Worm (Caenorhabditis elegans): ENCODE data around the gene fbxb-51.

fbxb-51 gene

ce11 chrII:1550501-1550900 lies at the start of gene fbxb-51, which contains the start of gene fbxb-52:
fbxb-51 (plus strand) TSS chrII:1550712.
fbxb-52 (minus strand) TSS chrII:1550601.
- no peak for TF ChIP-seq blmp-1 (tag; optimal IDR thresholded peaks at IDR 0.05; ENCODE audit: insufficient read depth)
- no peak for TF ChIP-seq ztf-11 (tag; optimal IDR thresholded peaks at IDR 0.05)
- no peak for TF ChIP-seq unc-62 (GFP tag; optimal IDR thresholded peaks at IDR 0.05)
- TF ChIP-seq elt-3 (tag; optimal IDR thresholded peaks at IDR 0.05): no peak
- TF ChIP-seq ZK546.5 (tag; optimal IDR thresholded peaks at IDR 0.05): no peak
- TF ChIP-seq ztf-4 (tag; optimal IDR thresholded peaks at IDR 0.05): no peak
- TF ChIP-seq gmeb-1 (tag; optimal IDR thresholded peaks at IDR 0.05): no peak
- TF ChIP-seq alr-1 (tag; optimal IDR thresholded peaks at IDR 0.05): no peak
- no peak for TF ChIP-seq nhr-129 (tag; optimal IDR thresholded peaks at IDR 0.05)
- TF ChIP-seq lin-11 (tag; optimal IDR thresholded peaks at IDR 0.05): no peak
- no peak for TF ChIP-seq crh-2 (tag; optimal IDR thresholded peaks at IDR 0.05)
- no peak for TF ChIP-seq nhr-25 (tag; optimal IDR thresholded peaks at IDR 0.05)
- TF ChIP-seq mbf-1 (tag; optimal IDR thresholded peaks at IDR 0.05): no peak
- TF ChIP-seq skn-1 (tag; optimal IDR thresholded peaks at IDR 0.05): no peak
- TF ChIP-seq peb-1 (tag; optimal IDR thresholded peaks at IDR 0.05): no peak
- TF ChIP-seq unc-39 (tag; optimal IDR thresholded peaks at IDR 0.05): no peak
- TF ChIP-seq nhr-12 (tag; optimal IDR thresholded peaks at IDR 0.05): no peak
- TF ChIP-seq ztf-1 (GFP tag; conservative IDR thresholded peaks at IDR 0.05): no peak
- TF ChIP-seq nhr-6 (tag; optimal IDR thresholded peaks at IDR 0.05): no peak

ce11 chrII:1500959-1501358 lies 49.6 kb upstream of the fbxb-51 start:
- TF ChIP-seq unc-39 (tag; optimal IDR thresholded peaks at IDR 0.05) (no peak), nhr-129 (tag; optimal IDR thresholded peaks at IDR 0.05) (no peak), nhr-25 (tag; optimal IDR thresholded peaks at IDR 0.05) (no peak), ztf-1 (GFP tag; conservative IDR thresholded peaks at IDR 0.05) (no peak), nhr-237 (tag; optimal IDR thresholded peaks at IDR 0.05) (no peak), nhr-12 (tag; optimal IDR thresholded peaks at IDR 0.05) (no peak), unc-55 (GFP tag; optimal IDR thresholded peaks at IDR 0.05) (no peak), Y55F3AM.14 (GFP tag; optimal IDR thresholded peaks at IDR 0.05) (no peak), lin-13 (GFP tag; optimal IDR thresholded peaks at IDR 0.05) (no peak), nhr-21 (tag; optimal IDR thresholded peaks at IDR 0.05) (no peak), ceh-16 (tag; optimal IDR thresholded peaks at IDR 0.05) (no peak), mdl-1 (tag; optimal IDR thresholded peaks at IDR 0.05) (no peak), sma-3 (GFP tag; optimal IDR thresholded peaks at IDR 0.05) (no peak), unc-62 (GFP tag; optimal IDR thresholded peaks at IDR 0.05) (no peak), sem-4 (tag; optimal IDR thresholded peaks at IDR 0.05) (no peak), C34F6.9 (tag; optimal IDR thresholded peaks at IDR 0.05) (no peak), lsy-2 (tag; optimal IDR thresholded peaks at IDR 0.05) (no peak), nhr-10 (tag; optimal IDR thresholded peaks at IDR 0.05) (no peak)

- TF ChIP-seq nhr-237 (tag; optimal IDR thresholded peaks at IDR 0.05): no peak
- TF ChIP-seq blmp-1 (tag; optimal IDR thresholded peaks at IDR 0.05; ENCODE audit: insufficient read depth): no peak
- TF ChIP-seq ztf-4 (tag; optimal IDR thresholded peaks at IDR 0.05): peak; percentile 4
- TF ChIP-seq lin-11 (tag; optimal IDR thresholded peaks at IDR 0.05): no peak
- TF ChIP-seq nhr-77 (tag; optimal IDR thresholded peaks at IDR 0.05): no peak
- no peak for TF ChIP-seq nhr-12 (tag; optimal IDR thresholded peaks at IDR 0.05)
- no peak for TF ChIP-seq alr-1 (tag; optimal IDR thresholded peaks at IDR 0.05)
- TF ChIP-seq gmeb-1 (tag; optimal IDR thresholded peaks at IDR 0.05): no peak
- TF ChIP-seq C34F6.9 (tag; optimal IDR thresholded peaks at IDR 0.05): peak; percentile 38
- TF ChIP-seq ama-1 (optimal IDR thresholded peaks at IDR 0.05): no peak
- peak; percentile 82 for TF ChIP-seq F13H6.1 (tag; optimal IDR thresholded peaks at IDR 0.05)
- TF ChIP-seq ztf-1 (GFP tag; conservative IDR thresholded peaks at IDR 0.05): no peak
- TF ChIP-seq ztf-11 (tag; optimal IDR thresholded peaks at IDR 0.05): no peak
- peak in 1 of 2 experiments; percentile 56 for TF ChIP-seq lsy-2 (tag; optimal IDR thresholded peaks at IDR 0.05)
- no peak for TF ChIP-seq R02D3.7 (tag; optimal IDR thresholded peaks at IDR 0.05)
- peak; percentile 75 for TF ChIP-seq sma-9 (GFP tag; optimal IDR thresholded peaks at IDR 0.05)
- TF ChIP-seq sma-9 (tag; optimal IDR thresholded peaks at IDR 0.05): no peak
- no peak for TF ChIP-seq ceh-82 (tag; optimal IDR thresholded peaks at IDR 0.05)
- peak; percentile 27 for TF ChIP-seq unc-62 (GFP tag; optimal IDR thresholded peaks at IDR 0.05)
- no peak for TF ChIP-seq ZK546.5 (tag; optimal IDR thresholded peaks at IDR 0.05)
- no peak for TF ChIP-seq fos-1 (tag; optimal IDR thresholded peaks at IDR 0.05)
- TF ChIP-seq unc-55 (GFP tag; optimal IDR thresholded peaks at IDR 0.05): peak; percentile 8
- TF ChIP-seq sma-3 (GFP tag; optimal IDR thresholded peaks at IDR 0.05): no peak
- TF ChIP-seq mbf-1 (tag; optimal IDR thresholded peaks at IDR 0.05): no peak
- no peak for TF ChIP-seq unc-39 (tag; optimal IDR thresholded peaks at IDR 0.05)
- TF ChIP-seq aly-2 (tag; optimal IDR thresholded peaks at IDR 0.05): no peak
- no peak for TF ChIP-seq dmd-4 (tag; optimal IDR thresholded peaks at IDR 0.05)
- peak; percentile 96 for TF ChIP-seq nhr-129 (tag; optimal IDR thresholded peaks at IDR 0.05)
- no peak for TF ChIP-seq nhr-11 (tag; optimal IDR thresholded peaks at IDR 0.05)
- no peak for TF ChIP-seq Y55F3AM.14 (GFP tag; optimal IDR thresholded peaks at IDR 0.05)
- TF ChIP-seq mdl-1 (tag; optimal IDR thresholded peaks at IDR 0.05): peak; percentile 37 to 87
- no peak for TF ChIP-seq nhr-23 (tag; optimal IDR thresholded peaks at IDR 0.05)
Measured at ce11 chrII:1501614-1502355, 48.7 kb upstream of the fbxb-51 start.

Data from whole organism, L2 larva.